Worm (Caenorhabditis elegans): ENCODE data around the gene srx-4.

- TF ChIP-seq ama-1 (optimal IDR thresholded peaks at IDR 0.05) = no peak
- TF ChIP-seq scrt-1 (GFP tag; IDR thresholded peaks at IDR 0.05) = no peak
- TF ChIP-seq sea-1 (GFP tag; conservative IDR thresholded peaks at IDR 0.05) = no peak
- no peak for TF ChIP-seq pes-1 (GFP tag; IDR thresholded peaks at IDR 0.05)
- TF ChIP-seq ceh-13 (GFP tag; optimal IDR thresholded peaks at IDR 0.05) = no peak
- no peak for TF ChIP-seq tbx-11 (GFP tag; IDR thresholded peaks at IDR 0.05)
- TF ChIP-seq tbx-37 (GFP tag; conservative IDR thresholded peaks at IDR 0.05) = no peak
- no peak for TF ChIP-seq ets-7 (tag; optimal IDR thresholded peaks at IDR 0.05)
- no peak for TF ChIP-seq ceh-36 (tag; optimal IDR thresholded peaks at IDR 0.05)
- no peak for TF ChIP-seq tra-4 (tag; optimal IDR thresholded peaks at IDR 0.05)
- TF ChIP-seq F13C5.2 (tag; optimal IDR thresholded peaks at IDR 0.05) = no peak
- no peak for TF ChIP-seq flt-1 (GFP tag; IDR thresholded peaks at IDR 0.05)
These were observed 35.1 kb upstream of the srx-4 start, which contains the start of the genes icl-1 and srh-2 for ce11 chrV:727484-728351.

Measured in whole organism, early embryonic.